Fruit fly (Drosophila melanogaster): ENCODE measurements around the gene Ncoa6.

DNA sequence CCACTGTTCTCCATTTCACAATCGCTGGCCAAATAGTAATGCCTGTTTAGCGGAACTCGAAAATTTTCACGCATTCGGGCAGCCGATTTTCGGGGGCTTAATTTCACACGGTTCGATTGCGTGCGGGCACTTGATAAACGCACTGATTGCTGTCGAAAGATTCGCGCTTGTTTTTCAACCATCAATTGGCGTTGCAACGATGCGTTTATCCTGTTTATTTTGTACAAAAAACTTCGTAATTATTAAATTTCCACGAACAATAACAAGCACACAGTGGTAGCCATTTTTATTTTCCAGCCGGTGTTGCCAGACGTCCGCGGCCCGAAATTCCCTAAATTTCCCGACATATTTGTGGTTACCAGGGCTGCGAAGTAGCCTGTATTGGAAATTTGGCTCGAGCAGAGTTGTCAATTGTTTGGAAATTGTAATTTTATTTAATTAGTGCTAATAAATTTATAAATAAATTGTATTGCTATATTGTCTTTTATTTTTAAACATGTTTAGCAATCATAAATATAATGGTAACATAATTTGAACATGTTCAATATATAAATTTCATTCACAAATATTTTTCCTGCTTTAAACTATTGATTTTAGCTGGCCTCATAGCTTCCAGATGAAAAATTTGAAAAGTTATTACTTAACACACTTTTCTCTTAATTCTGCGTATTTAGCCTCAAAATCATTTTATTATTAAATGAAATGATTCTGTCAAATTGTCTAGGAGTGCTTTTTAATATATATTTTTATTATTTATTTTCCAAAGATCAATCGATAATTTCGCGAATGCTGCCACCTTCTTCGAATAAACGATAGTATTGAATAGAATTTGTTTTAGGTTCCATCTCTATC lies at the start of gene Ncoa6, which contains the start of gene cype:
- TF ChIP-seq CG4318 (GFP tag; optimal IDR thresholded peaks at IDR 0.05) (no peak), Eip93F (GFP tag; optimal IDR thresholded peaks at IDR 0.05) (peak; percentile 17), Eip75B (GFP tag; optimal IDR thresholded peaks at IDR 0.05) (no peak), cyc (GFP tag; optimal IDR thresholded peaks at IDR 0.05) (no peak), CG6163 (GFP tag; IDR thresholded peaks at IDR 0.05) (peak; percentile 55), CG8119 (GFP tag; IDR thresholded peaks at IDR 0.05) (no peak; the same call in 2 of the 3 replicates), salr (GFP tag; optimal IDR thresholded peaks at IDR 0.05) (peak in 1 of 2 experiments; percentile 52)
